Worm (Caenorhabditis elegans): ENCODE data around the gene bath-5.
"Not testable (repeated sequence)": the region's sequence is repeated elsewhere in the genome, so short reads cannot be mapped to it uniquely, and the experiment has no call there.

bath-5 gene

DNA sequence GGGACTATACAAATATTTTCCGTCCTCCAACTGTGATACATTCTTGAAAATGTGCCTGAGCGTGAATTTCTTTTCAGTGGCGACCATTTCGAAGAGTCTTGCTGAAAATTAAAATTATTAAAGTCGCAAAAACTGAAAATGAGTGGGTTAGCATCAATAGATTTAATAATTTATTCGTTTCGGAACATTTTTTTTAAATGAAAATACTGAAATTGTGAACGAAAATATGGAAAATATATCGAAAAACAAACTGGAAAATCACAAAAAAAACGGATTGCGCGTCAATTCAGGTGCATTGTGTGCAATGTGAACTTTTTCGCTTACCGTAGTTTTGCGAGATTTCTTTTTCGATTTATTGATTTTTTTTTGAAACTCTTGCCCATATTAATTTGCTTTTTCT is at the start of gene bath-5:
TSS of gene bath-5 (minus strand) at position 101 of the 400 bp plus-strand sequence.
- TF ChIP-seq unc-62 (GFP tag; optimal IDR thresholded peaks at IDR 0.05), result no peak

DNA sequence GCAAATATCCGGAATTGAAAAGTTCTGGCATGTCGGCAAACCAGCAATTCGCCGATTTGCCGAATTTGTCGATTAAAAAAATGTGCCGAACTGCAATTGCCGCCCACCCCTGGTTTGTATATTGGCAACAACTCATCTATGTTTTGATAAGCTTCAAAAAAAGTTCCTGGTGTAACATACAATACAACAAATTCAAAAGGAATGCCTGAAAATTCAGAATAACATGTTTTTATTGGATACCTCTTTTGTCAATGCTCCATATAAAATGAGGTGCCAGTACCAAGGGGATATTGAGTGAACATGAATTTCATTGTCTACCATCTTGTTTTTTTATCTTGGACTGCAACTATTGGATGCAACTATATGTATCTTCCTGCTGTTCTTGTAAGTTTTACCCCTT is 49.5 kb upstream of the bath-5 start, which contains the start of gene T16A1.4:
TSS of gene T16A1.4 (plus strand) at position 301 of the 400 bp plus-strand sequence.
- no peak for TF ChIP-seq unc-62 (GFP tag; optimal IDR thresholded peaks at IDR 0.05)

DNA sequence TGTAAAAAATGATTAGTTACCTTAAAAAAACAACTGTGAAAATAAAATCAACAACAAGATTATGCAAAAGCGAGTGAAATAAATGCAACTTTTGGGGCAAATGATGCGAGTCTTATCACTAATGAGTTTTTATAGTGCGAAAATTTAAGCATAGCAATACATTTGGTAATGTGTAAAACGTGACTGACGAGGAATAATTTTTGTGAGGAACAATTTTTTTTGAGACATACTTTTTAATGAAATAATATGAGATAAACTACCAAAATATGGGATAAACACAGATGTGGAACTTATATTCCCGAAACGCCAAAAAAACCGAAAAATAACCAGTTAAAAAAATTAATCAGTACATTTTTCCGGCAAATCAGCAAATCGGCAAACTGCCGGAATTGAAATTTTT is 48.7 kb upstream of the bath-5 start, which contains the start of gene F07E5.9:
TSS of gene F07E5.9 (minus strand) at position 101 of the 400 bp plus-strand sequence.
- TF ChIP-seq unc-62 (GFP tag; optimal IDR thresholded peaks at IDR 0.05), result no peak

DNA sequence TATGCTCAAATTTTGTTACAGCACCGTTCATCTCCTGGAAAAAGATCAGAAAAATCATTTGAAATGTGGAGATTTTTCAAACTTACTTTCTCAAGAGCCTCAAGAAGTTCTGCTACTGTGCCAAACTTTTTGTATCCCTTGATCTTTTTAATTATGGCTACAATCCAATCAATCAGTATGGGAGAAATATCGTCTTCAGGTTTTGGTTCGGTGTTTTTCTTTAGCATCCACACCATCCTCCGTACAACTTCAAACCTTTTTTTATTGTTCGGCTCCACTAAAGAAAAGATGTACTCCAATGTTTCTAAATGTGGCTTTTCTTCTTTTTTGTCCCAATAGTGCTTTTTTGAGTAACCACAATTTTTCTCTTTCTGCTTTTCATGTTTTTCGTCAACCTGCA is 44.7 kb upstream of the bath-5 start:
- no peak for TF ChIP-seq unc-62 (GFP tag; optimal IDR thresholded peaks at IDR 0.05)

DNA sequence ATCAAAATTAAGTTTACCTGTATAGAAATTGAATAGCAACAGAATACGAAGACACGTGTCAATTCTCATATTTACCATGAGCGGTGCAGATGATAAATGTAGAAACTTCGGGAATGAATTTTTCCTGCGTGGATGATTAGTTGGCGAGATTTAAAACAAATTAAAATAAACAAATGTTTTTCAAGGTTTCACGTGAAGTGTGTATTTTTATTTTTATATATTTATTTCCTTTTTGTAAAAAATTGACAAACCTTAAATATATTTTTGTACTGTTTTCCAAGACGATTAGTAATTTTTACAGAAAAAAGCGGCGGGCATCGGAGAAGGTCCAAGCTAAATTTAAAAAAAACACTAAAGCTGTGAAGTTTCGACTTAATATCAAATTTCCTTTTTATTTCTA is 43.8 kb upstream of the bath-5 start, which contains the start of gene F07E5.8:
TSS of gene F07E5.8 (minus strand) at position 101 of the 400 bp plus-strand sequence.
- no peak for TF ChIP-seq unc-62 (GFP tag; optimal IDR thresholded peaks at IDR 0.05)

DNA sequence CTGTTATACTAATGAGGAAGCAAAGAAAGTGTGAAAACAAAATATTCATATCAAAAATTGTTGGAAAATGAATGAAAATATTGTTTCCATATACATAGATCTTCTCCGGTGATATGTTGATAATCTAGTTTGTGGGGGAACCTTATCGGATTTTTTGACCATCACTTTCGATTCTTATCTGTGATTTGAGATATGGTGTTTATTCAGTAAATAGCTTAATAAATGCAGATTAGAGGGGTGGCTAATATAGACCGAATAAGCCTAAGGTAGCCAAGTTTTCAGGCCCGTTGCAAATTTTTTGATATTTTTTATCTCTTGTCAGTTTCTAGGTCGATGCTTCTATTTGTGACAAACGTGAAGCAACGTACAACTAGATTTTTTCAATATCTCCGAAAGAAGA is 39.7 kb upstream of the bath-5 start, which contains the start of gene F07E5.7:
TSS of gene F07E5.7 (minus strand) at position 101 of the 400 bp plus-strand sequence.
- no peak for TF ChIP-seq unc-62 (GFP tag; optimal IDR thresholded peaks at IDR 0.05)

DNA sequence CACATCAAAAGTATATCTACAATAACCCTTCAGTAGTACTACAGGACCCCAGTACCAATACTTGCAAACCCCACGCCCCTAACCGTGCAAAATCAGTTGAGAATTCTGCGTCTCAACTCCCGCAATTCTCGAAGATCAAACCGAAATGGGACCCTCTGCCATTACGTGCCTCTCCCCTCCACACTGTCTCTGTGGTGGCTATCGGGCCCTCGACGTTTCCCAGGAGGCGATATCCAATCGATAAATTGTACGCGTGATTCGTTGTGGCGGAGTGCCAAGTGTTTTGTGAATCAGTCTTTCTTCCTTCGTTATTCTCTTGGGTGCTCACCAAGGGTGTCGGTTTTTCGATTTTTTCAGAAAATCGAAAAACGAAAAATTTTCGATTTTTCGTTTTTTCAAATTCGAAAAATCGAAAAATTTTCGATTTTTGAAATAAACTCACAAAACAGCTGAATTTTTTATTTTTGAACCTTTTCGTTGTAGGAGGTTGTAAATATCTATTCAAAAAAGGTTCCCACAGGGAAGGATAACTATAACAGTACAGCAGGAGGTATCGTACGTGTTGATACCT is 35.8 kb upstream of the bath-5 start, which contains the start of gene F07E5.12:
TSS of gene F07E5.12 (plus strand) at position 521 of the 571 bp plus-strand sequence.
- not testable (repeated sequence) for TF ChIP-seq unc-62 (GFP tag; optimal IDR thresholded peaks at IDR 0.05)

DNA sequence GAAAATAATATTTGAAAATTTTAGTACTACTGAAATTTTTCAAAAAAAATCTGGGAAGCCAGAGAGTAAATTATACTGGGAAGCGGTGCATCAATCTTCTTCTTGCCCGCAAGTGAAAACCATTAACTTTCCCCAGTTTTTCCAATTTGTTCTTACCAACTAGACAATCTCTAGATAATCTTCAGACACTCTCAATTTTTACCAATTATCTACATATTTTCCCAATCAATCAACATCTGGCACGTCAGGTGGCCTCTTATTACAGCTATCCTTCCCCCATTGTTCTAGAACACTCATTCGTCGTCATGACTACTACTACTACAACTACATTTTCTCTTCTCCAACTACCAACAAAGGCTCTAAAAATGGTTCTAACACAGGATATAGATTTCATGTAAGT is 32.7 kb upstream of the bath-5 start, which contains the start of gene fbxb-6:
TSS of gene fbxb-6 (plus strand) at position 301 of the 400 bp plus-strand sequence.
- TF ChIP-seq unc-62 (GFP tag; optimal IDR thresholded peaks at IDR 0.05), result no peak

DNA sequence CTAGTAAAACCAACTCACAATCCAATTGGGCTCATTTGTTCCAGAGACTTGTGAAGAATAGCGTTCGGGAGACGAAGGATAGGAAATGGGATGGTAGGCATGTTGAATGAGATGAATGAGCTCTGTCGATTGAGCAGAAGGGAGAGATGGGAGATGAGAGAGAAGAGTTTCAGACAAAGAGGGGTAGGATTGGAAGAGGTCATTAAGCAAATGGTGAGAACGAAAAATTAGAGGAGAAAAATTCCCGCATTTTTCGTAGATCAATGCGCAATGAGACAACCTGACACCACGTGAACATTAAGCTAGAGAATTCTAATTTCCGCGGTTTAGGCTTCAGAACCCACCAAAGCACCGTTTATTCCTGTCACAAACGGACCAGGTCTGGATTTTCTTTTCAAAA is 32.2 kb upstream of the bath-5 start, which contains the start of gene F07E5.13:
TSS of gene F07E5.13 (minus strand) at position 101 of the 400 bp plus-strand sequence.
- no peak for TF ChIP-seq unc-62 (GFP tag; optimal IDR thresholded peaks at IDR 0.05)

DNA sequence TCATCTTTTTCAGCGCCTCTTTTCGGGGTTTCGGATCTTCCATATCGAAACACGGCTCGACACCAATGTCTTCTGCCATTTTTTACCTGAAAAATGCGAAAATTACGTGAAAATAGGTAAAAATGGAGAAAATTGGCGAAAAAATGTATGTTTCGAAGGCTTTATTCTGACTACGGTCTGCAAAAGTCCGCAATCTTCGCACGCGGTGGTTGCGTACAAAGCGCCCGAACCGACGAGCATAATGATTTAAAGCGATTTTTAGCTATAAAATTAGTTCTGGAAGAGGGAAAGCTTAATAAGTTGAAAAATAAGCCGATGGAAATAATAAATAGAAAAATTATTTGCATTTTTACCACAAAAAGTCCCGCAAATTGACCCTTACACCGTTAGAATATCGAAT is 27.2 kb upstream of the bath-5 start, which contains the start of gene F07E5.5:
TSS of gene F07E5.5 (minus strand) at position 86 of the 400 bp plus-strand sequence.
- no peak for TF ChIP-seq unc-62 (GFP tag; optimal IDR thresholded peaks at IDR 0.05)

DNA sequence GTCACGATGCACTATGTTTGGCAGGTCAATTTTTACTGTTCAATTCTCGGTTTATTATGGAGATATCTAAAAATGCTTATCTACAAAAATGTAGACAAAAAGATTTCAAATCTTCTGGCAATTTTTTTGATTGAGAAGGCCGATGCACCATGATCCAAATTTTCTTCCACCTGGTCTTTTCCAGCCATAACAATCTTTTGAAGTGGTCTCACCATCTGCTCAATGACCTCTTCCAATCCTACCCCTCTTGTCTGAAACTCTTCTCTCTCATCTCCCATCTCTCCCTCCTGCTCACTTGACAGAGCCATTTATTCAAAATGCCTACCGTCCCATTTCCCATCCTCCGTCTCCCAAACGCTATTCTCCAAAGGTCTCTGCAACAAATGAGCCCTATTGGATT is 19.6 kb upstream of the bath-5 start, which contains the start of gene fbxb-35:
TSS of gene fbxb-35 (plus strand) at position 301 of the 400 bp plus-strand sequence.
- no peak for TF ChIP-seq unc-62 (GFP tag; optimal IDR thresholded peaks at IDR 0.05)

DNA sequence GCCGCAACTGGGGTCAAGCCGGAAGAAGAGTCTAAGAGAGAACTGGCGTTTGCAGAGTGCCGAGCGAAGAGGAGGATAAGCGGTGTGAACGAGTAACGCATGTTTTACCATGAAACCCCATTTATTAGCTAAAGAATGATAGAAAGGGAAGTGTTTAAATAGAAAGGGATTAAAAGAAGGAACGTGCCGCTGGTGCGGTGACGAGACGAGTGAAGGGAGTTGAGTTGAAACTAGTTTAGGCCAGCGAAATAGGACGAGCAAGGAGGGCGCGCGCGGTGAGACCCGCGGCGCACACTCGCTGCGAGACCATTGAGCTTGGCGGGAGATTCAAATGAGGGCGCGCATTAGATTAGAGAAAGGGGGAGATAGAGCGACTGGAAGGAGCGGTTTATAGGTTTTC is 14.8 kb upstream of the bath-5 start, which contains the start of gene math-1:
TSS of gene math-1 (minus strand) at position 101 of the 400 bp plus-strand sequence.
- not testable (repeated sequence) for TF ChIP-seq unc-62 (GFP tag; optimal IDR thresholded peaks at IDR 0.05)

DNA sequence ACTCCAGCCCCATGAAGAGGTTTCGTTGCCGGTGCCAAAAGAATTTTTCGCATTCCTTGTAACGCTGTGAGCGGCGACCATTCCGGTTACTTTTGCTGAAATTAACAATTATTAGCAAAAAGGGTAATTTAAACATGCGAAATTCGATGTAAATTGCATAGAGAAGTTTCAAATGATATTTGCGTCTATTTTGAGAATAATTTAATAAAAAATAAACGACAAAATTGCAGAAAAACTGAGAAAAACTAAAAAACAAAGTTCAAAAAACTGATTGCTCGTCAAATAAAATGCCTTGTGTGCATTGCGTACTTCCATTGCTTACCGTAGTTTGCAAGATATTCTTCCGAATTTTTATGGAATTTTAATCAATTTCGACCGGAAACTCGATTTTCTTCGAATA is 13.8 kb upstream of the bath-5 start, which contains the start of gene bath-24:
TSS of gene bath-24 (minus strand) at position 101 of the 400 bp plus-strand sequence.
- no peak for TF ChIP-seq unc-62 (GFP tag; optimal IDR thresholded peaks at IDR 0.05)

DNA sequence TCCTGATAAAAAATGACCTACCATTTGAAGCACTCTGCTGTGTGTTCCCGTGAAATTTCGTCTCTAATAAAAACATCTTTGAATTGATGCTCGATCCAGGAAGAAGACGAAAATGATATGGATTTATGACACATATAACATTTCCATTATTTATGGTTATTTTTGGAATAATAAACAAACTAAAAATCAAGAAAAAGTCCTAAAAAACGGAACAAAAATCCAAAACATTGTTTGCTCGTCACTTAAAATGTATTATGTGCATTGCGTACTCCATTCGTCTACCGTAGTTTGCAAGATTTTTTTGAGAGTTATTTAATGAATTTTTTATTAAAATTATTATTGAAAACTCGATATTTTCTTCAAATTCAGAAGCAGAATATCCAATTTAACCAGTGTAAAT is 10.7 kb upstream of the bath-5 start, which contains the start of gene bath-20:
TSS of gene bath-20 (minus strand) at position 101 of the 400 bp plus-strand sequence.
- TF ChIP-seq unc-62 (GFP tag; optimal IDR thresholded peaks at IDR 0.05), result no peak

DNA sequence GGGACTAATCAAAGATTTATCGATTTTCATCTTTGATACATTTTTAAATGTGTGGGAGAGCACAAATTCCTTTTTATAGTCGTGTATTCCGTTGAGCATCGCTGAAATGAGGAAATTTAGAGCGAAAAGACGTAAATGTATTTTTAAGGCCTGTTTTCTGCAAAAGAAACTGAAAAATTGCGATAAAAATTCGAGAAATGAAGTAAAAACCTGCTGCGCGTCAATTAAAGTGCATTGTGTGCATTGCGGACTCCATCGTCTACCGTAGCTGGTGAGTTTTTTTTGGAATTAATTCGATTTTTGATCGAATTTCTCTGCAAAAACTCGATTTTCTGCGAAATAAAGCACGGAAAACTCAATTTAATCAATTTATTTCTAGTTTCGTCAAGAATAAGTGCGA is 7.5 kb upstream of the bath-5 start, which contains the start of gene bath-19:
TSS of gene bath-19 (minus strand) at position 101 of the 400 bp plus-strand sequence.
- TF ChIP-seq unc-62 (GFP tag; optimal IDR thresholded peaks at IDR 0.05), result no peak

DNA sequence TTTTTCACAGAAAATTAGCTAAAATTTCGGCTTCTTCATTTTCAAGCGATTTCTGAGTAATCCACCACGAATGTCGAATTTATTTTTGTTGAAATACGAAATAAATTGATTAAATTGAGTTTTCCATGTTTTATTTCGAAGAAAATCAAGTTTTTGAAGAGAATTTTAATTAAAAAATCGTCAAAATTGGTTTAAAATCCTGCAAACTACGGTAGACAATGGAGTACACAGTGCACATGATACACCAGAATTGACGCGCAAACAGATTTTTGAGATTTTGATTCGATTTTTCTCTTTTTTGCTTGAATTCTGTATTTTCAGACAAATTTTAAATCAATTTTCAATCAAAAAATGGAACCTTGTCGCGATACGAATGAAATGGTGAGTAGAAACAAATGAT is 1.5 kb upstream of the bath-5 start, which contains the start of gene F59H6.14:
TSS of gene F59H6.14 (plus strand) at position 301 of the 400 bp plus-strand sequence.
- no peak for TF ChIP-seq unc-62 (GFP tag; optimal IDR thresholded peaks at IDR 0.05)

DNA sequence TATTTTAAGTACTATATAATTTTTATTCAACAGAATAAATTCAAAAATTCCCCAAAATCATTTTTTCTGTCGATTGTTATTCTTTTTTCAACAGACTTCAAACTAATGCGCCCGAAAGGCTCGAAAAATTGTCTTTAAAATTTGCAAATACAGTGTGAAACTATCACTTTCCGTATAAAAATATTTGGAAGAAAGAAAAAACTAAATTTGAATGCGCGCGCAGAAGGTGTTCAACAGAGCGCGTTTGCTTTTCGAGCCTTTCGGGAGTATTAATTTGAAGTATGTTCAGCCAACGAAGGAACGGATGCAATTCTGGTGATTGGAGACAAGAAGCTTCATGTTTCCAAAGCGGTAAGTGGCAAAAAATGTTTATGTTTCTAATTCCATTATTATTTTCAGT is 530 bp upstream of the bath-5 start, which contains the start of gene btb-4:
TSS of gene btb-4 (plus strand) at position 35 of the 400 bp plus-strand sequence.
- not testable (repeated sequence) for TF ChIP-seq unc-62 (GFP tag; optimal IDR thresholded peaks at IDR 0.05)
